Worm (Caenorhabditis elegans) whole organism, early embryonic: ENCODE measurements around the gene tat-4.

Experiments used
- ceh-36 ChIP-seq: sonication (generic microtip); optimal IDR thresholded peaks from 2 replicates; lab custom pipeline; 2016; ENCODE audit warnings: missing genetic modification characterization, inconsistent platforms, missing compliant biosample characterization
- ets-7 ChIP-seq: sonication (generic microtip); optimal IDR thresholded peaks from 2 replicates; lab custom pipeline; 2016; ENCODE audit warnings: missing genotype, missing genetic modification characterization, missing compliant biosample characterization
- hmbx-1 ChIP-seq: sonication (generic microtip); optimal IDR thresholded peaks from 2 replicates; lab custom pipeline; 2016; ENCODE audit warnings: mild to moderate bottlenecking, missing genetic modification characterization, missing compliant biosample characterization
- hmg-4 ChIP-seq: fragments of 200-800 bp; sonication (Bioruptor generic); optimal IDR thresholded peaks from 2 replicates; lab custom pipeline; 2018; ENCODE audit warnings: mild to moderate bottlenecking, missing genetic modification characterization, missing compliant biosample characterization

ce11 chrII:6260684-6261083 lies 16.6 kb upstream of the tat-4 start, which contains the start of gene nmgp-1:
- no peak for TF ChIP-seq hmg-4 (GFP tag; lab: Kevin White, UChicago)
- TF ChIP-seq hmbx-1 (tag; lab: Kevin White, UChicago), result no peak
- no peak for TF ChIP-seq ets-7
- no peak for TF ChIP-seq ceh-36 (tag; lab: Kevin White, UChicago)
